Worm (Caenorhabditis elegans) whole organism, mixed stage, embryonic: ENCODE measurements around the gene ceh-93.

Source experiments
- M03D4.4 ChIP-seq: sonication (generic microtip); optimal IDR thresholded peaks from 2 replicates; lab custom pipeline; 2017; ENCODE audit warnings: mild to moderate bottlenecking, missing genetic modification characterization, missing compliant biosample characterization
- bed-3 ChIP-seq: fragments of 200-800 bp; sonication (Bioruptor generic); optimal IDR thresholded peaks from 3 replicates; lab custom pipeline; 2018; ENCODE audit warnings: mild to moderate bottlenecking, missing genetic modification characterization, moderate library complexity, missing compliant biosample characterization
- blmp-1 ChIP-seq: fragments of 150-350 bp; optimal IDR thresholded peaks from 2 replicates; lab custom pipeline; 2014; ENCODE audit warnings: missing biosample characterization, missing genetic modification characterization
- ceh-39 ChIP-seq: fragments of 150-350 bp; optimal IDR thresholded peaks from 2 replicates; lab custom pipeline; 2014; ENCODE audit warnings: missing biosample characterization, missing genetic modification characterization
- ceh-43 ChIP-seq: fragments of 200-800 bp; sonication (Bioruptor generic); optimal IDR thresholded peaks from 2 replicates; lab custom pipeline; 2018; ENCODE audit warnings: mild to moderate bottlenecking, missing genetic modification characterization, moderate library complexity, missing compliant biosample characterization
- ceh-83 ChIP-seq: fragments of 200-800 bp; sonication (Bioruptor generic); optimal IDR thresholded peaks from 2 replicates; lab custom pipeline; 2018; ENCODE audit warnings: mild to moderate bottlenecking, missing genetic modification characterization, missing compliant biosample characterization
- ces-1 ChIP-seq: fragments of 150-350 bp; optimal IDR thresholded peaks from 2 replicates; lab custom pipeline; 2014; ENCODE audit warnings: missing biosample characterization, missing genetic modification reagents, missing genetic modification characterization
- cnd-1 ChIP-seq: fragments of 200-800 bp; sonication (Bioruptor generic); optimal IDR thresholded peaks from 2 replicates; lab custom pipeline; 2018; ENCODE audit warnings: mild to moderate bottlenecking, missing genetic modification characterization, missing compliant biosample characterization
- drap-1 ChIP-seq: fragments of 200-800 bp; sonication (Bioruptor generic); optimal IDR thresholded peaks from 3 replicates; lab custom pipeline; 2018; ENCODE audit warnings: mild to moderate bottlenecking, missing genetic modification characterization, missing compliant biosample characterization
- elt-1 ChIP-seq: sonication (generic microtip); optimal IDR thresholded peaks from 2 replicates; lab custom pipeline; 2017; ENCODE audit warnings: missing genetic modification characterization, mild to moderate bottlenecking, missing compliant biosample characterization, antibody characterized with exemption, moderate library complexity, borderline replicate concordance; ENCODE audit not compliant: insufficient read depth
- elt-3 ChIP-seq: fragments of 150-350 bp; optimal IDR thresholded peaks from 2 replicates; lab custom pipeline; 2014; ENCODE audit warnings: missing biosample characterization, missing genetic modification characterization
- flh-1 ChIP-seq: fragments of 200-800 bp; sonication (Bioruptor generic); optimal IDR thresholded peaks from 2 replicates; lab custom pipeline; 2018; ENCODE audit warnings: mild to moderate bottlenecking, missing genetic modification characterization, moderate library complexity, missing compliant biosample characterization
- ham-2 ChIP-seq: fragments of 200-800 bp; sonication (Bioruptor generic); optimal IDR thresholded peaks from 2 replicates; lab custom pipeline; 2018; ENCODE audit warnings: mild to moderate bottlenecking, missing genetic modification characterization, missing compliant biosample characterization
- hlh-1 ChIP-seq: fragments of 150-350 bp; optimal IDR thresholded peaks from 2 replicates; lab custom pipeline; 2014; ENCODE audit warnings: missing biosample characterization, missing genetic modification reagents, missing genetic modification characterization
- lin-13 ChIP-seq: fragments of 150-350 bp; optimal IDR thresholded peaks from 2 replicates; lab custom pipeline; 2014; ENCODE audit warnings: missing biosample characterization, missing genetic modification characterization
- lin-32 ChIP-seq: fragments of 200-800 bp; sonication (Bioruptor generic); optimal IDR thresholded peaks from 2 replicates; lab custom pipeline; 2018; ENCODE audit warnings: mild to moderate bottlenecking, missing genetic modification characterization, missing compliant biosample characterization
- lsy-2 ChIP-seq: fragments of 150-350 bp; optimal IDR thresholded peaks from 2 replicates; lab custom pipeline; 2014; ENCODE audit warnings: missing biosample characterization, missing genetic modification characterization
- mab-5 ChIP-seq: fragments of 150-350 bp; optimal IDR thresholded peaks from 2 replicates; lab custom pipeline; 2014; ENCODE audit warnings: missing biosample characterization, missing genetic modification characterization
- mep-1 ChIP-seq: fragments of 150-350 bp; optimal IDR thresholded peaks from 2 replicates; lab custom pipeline; 2017; ENCODE audit warnings: missing biosample characterization, missing genetic modification reagents, missing genetic modification characterization, inconsistent platforms
- mls-2 ChIP-seq: sonication (generic microtip); optimal IDR thresholded peaks from 2 replicates; lab custom pipeline; 2016; ENCODE audit warnings: mild to moderate bottlenecking, missing genetic modification characterization, moderate library complexity, missing compliant biosample characterization
- nhr-12 ChIP-seq: fragments of 150-350 bp; optimal IDR thresholded peaks from 2 replicates; lab custom pipeline; 2014; ENCODE audit warnings: missing biosample characterization, missing genetic modification characterization
- nhr-2 ChIP-seq: fragments of 150-350 bp; optimal IDR thresholded peaks from 2 replicates; lab custom pipeline; 2014; ENCODE audit warnings: missing biosample characterization, missing genetic modification characterization
- nhr-237 ChIP-seq: fragments of 150-350 bp; optimal IDR thresholded peaks from 2 replicates; lab custom pipeline; 2014; ENCODE audit warnings: missing biosample characterization, missing genetic modification characterization
- nhr-28 ChIP-seq: fragments of 150-350 bp; optimal IDR thresholded peaks from 2 replicates; lab custom pipeline; 2014; ENCODE audit warnings: missing biosample characterization, missing genetic modification characterization
- nhr-76 ChIP-seq: sonication (generic microtip); optimal IDR thresholded peaks from 2 replicates; lab custom pipeline; 2017; ENCODE audit warnings: missing biosample characterization, missing genetic modification characterization
- pha-4 ChIP-seq: fragments of 150-350 bp; optimal IDR thresholded peaks from 2 replicates; lab custom pipeline; 2018; ENCODE audit warnings: missing biosample characterization, missing genetic modification reagents, missing genetic modification characterization
- sem-2 ChIP-seq: fragments of 200-800 bp; sonication (Bioruptor generic); optimal IDR thresholded peaks from 2 replicates; lab custom pipeline; 2018; ENCODE audit warnings: mild to moderate bottlenecking, missing genetic modification characterization, missing compliant biosample characterization
- snpc-4 ChIP-seq: fragments of 150-350 bp; optimal IDR thresholded peaks from 2 replicates; lab custom pipeline; 2014; ENCODE audit warnings: missing biosample characterization, missing genetic modification characterization
- sptf-1 ChIP-seq: sonication (generic microtip); optimal IDR thresholded peaks from 2 replicates; lab custom pipeline; 2017; ENCODE audit warnings: mild to moderate bottlenecking, missing genetic modification characterization, moderate library complexity, missing compliant biosample characterization
- tbx-8 ChIP-seq: fragments of 200-800 bp; sonication (Bioruptor generic); optimal IDR thresholded peaks from 2 replicates; lab custom pipeline; 2018; ENCODE audit warnings: mild to moderate bottlenecking, missing genetic modification characterization, moderate library complexity, missing compliant biosample characterization
- unc-120 ChIP-seq: sonication (generic microtip); optimal IDR thresholded peaks from 2 replicates; lab custom pipeline; 2017; ENCODE audit warnings: missing genetic modification characterization, missing compliant biosample characterization; ENCODE audit not compliant: poor library complexity, severe bottlenecking
- unc-39 ChIP-seq: fragments of 150-350 bp; optimal IDR thresholded peaks from 2 replicates; lab custom pipeline; 2014; ENCODE audit warnings: missing biosample characterization, missing genetic modification characterization
- unc-62 ChIP-seq: fragments of 150-350 bp; optimal IDR thresholded peaks from 2 replicates; lab custom pipeline; 2014; ENCODE audit warnings: missing biosample characterization, missing genetic modification reagents, missing genetic modification characterization
- zip-8 ChIP-seq: fragments of 150-350 bp; optimal IDR thresholded peaks from 2 replicates; lab custom pipeline; 2014; ENCODE audit warnings: missing biosample characterization, missing genetic modification characterization
- ztf-11 ChIP-seq: fragments of 150-350 bp; optimal IDR thresholded peaks from 2 replicates; lab custom pipeline; 2014; ENCODE audit warnings: missing biosample characterization, missing genetic modification characterization

Gene ceh-93

DNA sequence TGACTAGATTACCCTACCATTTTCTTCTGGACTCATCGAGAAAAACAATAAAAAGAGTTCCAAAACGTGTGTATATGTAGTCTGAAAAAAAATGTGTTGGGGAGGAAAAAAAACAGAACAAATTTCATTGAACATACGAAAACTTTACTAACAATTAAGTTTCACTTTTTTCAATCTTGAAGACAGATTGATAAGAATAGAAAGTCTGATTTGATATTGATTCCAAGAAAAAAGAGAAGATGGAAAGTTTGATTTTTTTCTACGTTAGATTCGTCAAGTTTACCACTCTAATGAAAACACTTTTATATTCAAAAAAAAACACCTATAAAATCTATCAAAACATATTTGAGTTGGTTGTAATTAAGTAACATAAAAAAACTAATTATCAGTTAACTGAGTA lies 1.9 kb upstream of the ceh-93 start, which contains the start of gene R04A9.9:
R04A9.9 (minus strand) TSS at position 101 of the 400 bp plus-strand sequence.
- TF ChIP-seq ztf-11 (no peak), mls-2 (tag; lab: Kevin White, UChicago) (no peak), lin-32 (GFP tag; lab: Kevin White, UChicago) (no peak), elt-3 (tag; lab: Kevin White, UChicago) (no peak), tbx-8 (no peak), nhr-28 (no peak), nhr-12 (no peak), lsy-2 (no peak), M03D4.4 (no peak), sptf-1 (tag; lab: Kevin White, UChicago) (no peak), ceh-39 (tag; lab: Kevin White, UChicago) (no peak), unc-62 (GFP tag; lab: Kevin White, UChicago) (no peak), unc-120 (tag; lab: Kevin White, UChicago) (no peak)

DNA sequence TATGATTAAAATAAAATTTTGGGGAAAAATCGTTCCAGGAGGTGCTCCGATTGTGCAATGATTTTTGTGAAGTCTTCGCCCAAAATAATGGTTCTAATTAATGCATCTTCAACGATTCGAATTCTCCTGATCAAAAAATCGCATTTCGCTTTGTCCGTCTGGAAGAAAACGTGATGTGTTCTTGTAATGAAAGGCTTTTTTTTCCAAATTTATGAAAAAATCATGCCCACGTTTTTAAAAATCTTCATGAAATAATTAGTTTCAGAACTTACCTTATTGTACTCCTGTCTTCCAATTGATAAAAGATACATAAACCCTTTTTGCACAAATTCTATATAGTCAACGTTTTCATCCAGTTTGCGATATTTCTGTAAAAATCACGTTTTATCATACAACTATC lies 969 bp upstream of the ceh-93 start:
- no peak for TF ChIP-seq elt-1 (tag; lab: Kevin White, UChicago)
- no peak for TF ChIP-seq drap-1
- TF ChIP-seq lin-13 = no peak
- no peak for TF ChIP-seq unc-120 (tag; lab: Kevin White, UChicago)

DNA sequence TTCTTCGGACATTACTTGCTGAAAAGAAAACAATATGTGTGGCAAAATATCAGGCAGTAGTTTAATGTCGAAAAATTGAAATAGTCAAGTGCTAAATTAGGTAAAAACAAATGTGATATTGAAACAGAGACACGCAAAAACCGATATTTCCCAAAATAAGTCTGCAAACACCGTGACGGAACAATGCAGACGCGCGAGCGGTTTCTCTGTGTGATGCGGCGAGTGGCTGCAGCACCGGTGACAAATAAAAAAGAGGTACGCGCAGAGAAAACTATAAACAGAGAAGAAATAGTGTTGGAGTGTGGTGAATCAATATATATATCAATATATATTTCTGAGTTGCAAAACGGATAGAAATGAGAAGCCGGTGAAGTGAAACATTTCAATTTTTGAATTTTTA lies 5.9 kb downstream of the ceh-93 start, which contains the start of gene ife-2:
ife-2 (minus strand) TSS at position 18 of the 400 bp plus-strand sequence.
- TF ChIP-seq lin-13 (peak; percentile 45), unc-62 (GFP tag; lab: Kevin White, UChicago) (peak; percentile 27), unc-120 (tag; lab: Kevin White, UChicago) (peak; percentile 55), mab-5 (tag; lab: Kevin White, UChicago) (no peak), nhr-12 (no peak), nhr-28 (no peak), snpc-4 (tag; lab: Kevin White, UChicago) (no peak), bed-3 (GFP tag; lab: Kevin White, UChicago) (no peak), drap-1 (no peak), sem-2 (GFP tag; lab: Kevin White, UChicago) (no peak), mls-2 (tag; lab: Kevin White, UChicago) (no peak), elt-3 (tag; lab: Kevin White, UChicago) (no peak), lin-32 (GFP tag; lab: Kevin White, UChicago) (no peak), ceh-83 (GFP tag; lab: Kevin White, UChicago) (no peak), M03D4.4 (no peak), lsy-2 (peak; percentile 49), sptf-1 (tag; lab: Kevin White, UChicago) (no peak), elt-1 (tag; lab: Kevin White, UChicago) (no peak), ham-2 (no peak), hlh-1 (peak; percentile 31), blmp-1 (tag; lab: Kevin White, UChicago) (no peak), unc-39 (no peak), ceh-43 (GFP tag; lab: Kevin White, UChicago) (no peak), nhr-76 (tag; lab: Kevin White, UChicago) (no peak), ztf-11 (no peak), ceh-39 (tag; lab: Kevin White, UChicago) (peak; percentile 87), nhr-237 (tag; lab: Kevin White, UChicago) (peak; percentile 20), pha-4 (tag; lab: Kevin White, UChicago) (peak; percentile 14), flh-1 (GFP tag; lab: Kevin White, UChicago) (no peak), nhr-2 (no peak), tbx-8 (peak; percentile 2), ces-1 (GFP tag; lab: Kevin White, UChicago) (peak; percentile 6), mep-1 (tag; lab: Kevin White, UChicago) (peak; percentile 81)

DNA sequence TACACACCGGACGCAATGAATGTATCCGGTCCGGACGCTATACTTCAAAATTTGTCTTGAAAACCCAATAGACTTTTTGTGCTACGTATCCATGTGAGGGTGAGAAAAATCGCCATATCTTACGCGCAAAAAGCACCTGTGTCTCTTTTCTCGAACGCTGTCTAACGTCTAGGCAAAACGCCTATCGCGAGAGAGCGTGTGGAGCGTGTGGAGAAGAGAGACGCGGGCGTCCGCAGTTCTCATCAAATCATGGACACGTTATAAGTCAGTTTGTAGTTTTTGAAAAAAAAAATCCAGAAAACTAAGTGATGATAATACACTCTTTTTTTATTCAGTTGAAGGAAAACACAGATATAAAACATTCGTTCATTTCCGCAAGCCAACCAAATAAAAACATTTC lies 7.6 kb downstream of the ceh-93 start:
- TF ChIP-seq lin-13 (no peak), nhr-2 (no peak), pha-4 (tag; lab: Kevin White, UChicago) (no peak), ceh-83 (GFP tag; lab: Kevin White, UChicago) (no peak), lsy-2 (no peak), ceh-39 (tag; lab: Kevin White, UChicago) (no peak), cnd-1 (no peak), unc-120 (tag; lab: Kevin White, UChicago) (no peak), mab-5 (tag; lab: Kevin White, UChicago) (no peak), ceh-43 (GFP tag; lab: Kevin White, UChicago) (no peak), nhr-76 (tag; lab: Kevin White, UChicago) (no peak), M03D4.4 (no peak), zip-8 (tag; lab: Kevin White, UChicago) (no peak), hlh-1 (no peak), unc-62 (GFP tag; lab: Kevin White, UChicago) (no peak), nhr-12 (no peak), tbx-8 (no peak), lin-32 (GFP tag; lab: Kevin White, UChicago) (no peak), drap-1 (no peak)
